Fruit fly (Drosophila melanogaster): ENCODE results near the gene sfl.

DNA sequence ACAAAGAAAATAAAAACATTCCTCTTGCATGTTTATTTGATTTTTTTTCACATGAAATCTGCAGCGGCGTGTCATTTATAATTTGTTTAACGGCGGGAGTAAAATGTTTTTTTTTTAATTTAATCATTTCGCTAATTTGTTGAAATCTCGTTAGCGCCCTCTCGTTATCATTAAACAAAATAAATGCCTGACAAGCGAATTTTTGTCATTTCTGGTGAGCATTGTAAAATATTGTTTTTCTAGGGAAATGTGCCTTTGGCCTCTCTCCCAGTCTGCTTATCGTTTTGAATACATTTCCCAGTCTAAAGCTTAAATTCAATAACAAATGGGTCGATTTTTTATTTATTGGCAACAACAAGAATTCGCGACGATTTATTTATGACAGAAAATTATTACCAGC lies 16.8 kb downstream of the sfl start:
- TF ChIP-seq CG8478 (optimal IDR thresholded peaks at IDR 0.05) (no peak), CTCF (optimal IDR thresholded peaks at IDR 0.05) (no peak)
